Fruit fly (Drosophila melanogaster) S2 (cell line): ENCODE measurements around the gene CG45049.

Source experiments
- CG8478 ChIP-seq: fragments of >200 bp; optimal IDR thresholded peaks from 2 replicates; lab custom pipeline; 2018
- CTCF ChIP-seq, 2 experiments: fragments of >200 bp; optimal IDR thresholded peaks; 2 replicates each; lab custom pipeline; 2018

dm6 chr3R:22710662-22711061, 16.1 kb upstream of the CG45049 start, which contains the start of gene CG4907:
- TF ChIP-seq CTCF (optimal IDR thresholded peaks at IDR 0.05; lab: Kevin White, UChicago) (no peak), CG8478 (lab: Kevin White, UChicago) (no peak)
